Worm (Caenorhabditis elegans) whole organism, L1 larva: Measurements from ENCODE around the gene lact-4.

Source experiments
- aha-1 ChIP-seq: fragments of 150-350 bp; optimal IDR thresholded peaks from 2 replicates; lab custom pipeline; 2014; ENCODE audit warnings: missing biosample characterization, missing genetic modification characterization
- ceh-82 ChIP-seq, 3 experiments: fragments of 150-350 bp in 1 of 3; sonication (generic microtip) in 2 of 3; optimal IDR thresholded peaks; 2 replicates each; lab custom pipeline; 2014 to 2017; ENCODE audit warnings: missing biosample characterization in 3 of 3, missing genetic modification characterization in 3 of 3
- ces-1 ChIP-seq: fragments of 150-350 bp; optimal IDR thresholded peaks from 2 replicates; lab custom pipeline; 2014; ENCODE audit warnings: missing biosample characterization, missing genetic modification reagents, missing genetic modification characterization
- dpl-1 ChIP-seq, 3 experiments: fragments of 150-350 bp in 2 of 3; sonication (generic microtip) in 1 of 3; optimal IDR thresholded peaks; 2 replicates each; lab custom pipeline; 2014 to 2017; ENCODE audit warnings: missing biosample characterization in 3 of 3, missing genetic modification characterization in 3 of 3, missing genetic modification reagents in 3 of 3
- efl-1 ChIP-seq, 4 experiments: fragments of 150-350 bp; optimal IDR thresholded peaks in 3 of 4; peaks in 1 of 4; 1 replicate in 1 of 4; 2 replicates in 3 of 4; lab custom pipeline; 2014; ENCODE audit warnings: missing biosample characterization in 2 of 4, missing genetic modification characterization in 2 of 4, missing genetic modification reagents in 2 of 4
- egl-27 ChIP-seq, 2 experiments: fragments of 150-350 bp in 1 of 2; sonication (generic microtip); optimal IDR thresholded peaks; 3 replicates each; lab custom pipeline; 2017 to 2018; ENCODE audit warnings: missing biosample characterization in 2 of 2, missing genetic modification characterization in 2 of 2, missing genetic modification reagents in 2 of 2
- lin-39 ChIP-seq: fragments of 150-350 bp; optimal IDR thresholded peaks from 2 replicates; lab custom pipeline; 2014; ENCODE audit warnings: missing biosample characterization, missing genetic modification reagents, missing genetic modification characterization
- nhr-19 ChIP-seq: fragments of 200-800 bp; sonication (Bioruptor generic); conservative IDR thresholded peaks from 2 replicates; pipeline ENCODE4 v1.3.6; 2022; ENCODE audit warnings: missing genetic modification characterization, missing compliant biosample characterization
- nhr-237 ChIP-seq: fragments of 150-350 bp; optimal IDR thresholded peaks from 2 replicates; lab custom pipeline; 2014; ENCODE audit warnings: missing biosample characterization, missing genetic modification characterization
- nhr-28 ChIP-seq: fragments of 150-350 bp; optimal IDR thresholded peaks from 2 replicates; lab custom pipeline; 2014; ENCODE audit warnings: missing biosample characterization, missing genetic modification characterization
- pag-3 ChIP-seq: sonication (generic microtip); optimal IDR thresholded peaks from 2 replicates; lab custom pipeline; 2017; ENCODE audit warnings: missing genetic modification characterization, mild to moderate bottlenecking, missing compliant biosample characterization, antibody characterized with exemption, borderline replicate concordance; ENCODE audit not compliant: insufficient read depth
- ztf-4 ChIP-seq: fragments of 150-350 bp; optimal IDR thresholded peaks from 2 replicates; lab custom pipeline; 2014; ENCODE audit warnings: missing biosample characterization, missing genetic modification characterization

- TF ChIP-seq dpl-1 (GFP tag; optimal IDR thresholded peaks at IDR 0.05; lab: Kevin White, UChicago) (no peak), ceh-82 (tag; optimal IDR thresholded peaks at IDR 0.05; lab: Kevin White, UChicago) (no peak), aha-1 (tag; lab: Kevin White, UChicago) (no peak), lin-39 (tag; lab: Kevin White, UChicago) (no peak), ztf-4 (no peak), pag-3 (tag; lab: Kevin White, UChicago) (no peak), efl-1 (optimal IDR thresholded peaks at IDR 0.05; lab: Kevin White, UChicago) (no peak), efl-1 (GFP tag; optimal IDR thresholded peaks at IDR 0.05 in 1 of 2; lab: Kevin White, UChicago) (peak in 1 of 2 experiments; percentile 73), nhr-28 (tag; lab: Kevin White, UChicago) (no peak), nhr-19 (GFP tag; lab: Robert Waterston, UW) (no peak), nhr-237 (tag; lab: Kevin White, UChicago) (no peak), ces-1 (no peak), egl-27 (tag; optimal IDR thresholded peaks at IDR 0.05; lab: Kevin White, UChicago) (no peak)
These were observed 24.2 kb downstream of the lact-4 start, which contains the start of gene F22B5.6 for ce11 chrII:8456094-8456493.
